Fruit fly (Drosophila melanogaster) whole organism, embryonic: Measurements from ENCODE around the gene CG43062.

Experiments used
- Atf3 ChIP-seq: fragments of 200-800 bp; sonication (Bioruptor generic); optimal IDR thresholded peaks from 3 replicates; lab custom pipeline; 2016; ENCODE audit warnings: missing biosample characterization, missing genetic modification characterization
- Atf6 ChIP-seq: fragments of 200-800 bp; sonication (Bioruptor generic); IDR thresholded peaks from 2 replicates; pipeline ENCODE4 v1.3.6; 2022; ENCODE audit warnings: missing biosample characterization, missing genetic modification characterization
- CG10979 ChIP-seq: fragments of 200-800 bp; sonication (Bioruptor generic); optimal IDR thresholded peaks from 2 replicates; lab custom pipeline; 2018; ENCODE audit warnings: missing biosample characterization, mild to moderate bottlenecking, missing genetic modification characterization, moderate library complexity
- CG11247 ChIP-seq: fragments of 200-800 bp; sonication (Bioruptor generic); IDR thresholded peaks from 2 replicates; pipeline ENCODE4 v1.3.6; 2022; ENCODE audit warnings: missing biosample characterization, missing genetic modification characterization
- CG12155 ChIP-seq: fragments of 200-800 bp; sonication (Bioruptor generic); optimal IDR thresholded peaks from 3 replicates; lab custom pipeline; 2016; ENCODE audit warnings: missing biosample characterization, missing genetic modification characterization
- CG12219 ChIP-seq: fragments of 200-800 bp; sonication (Bioruptor generic); optimal IDR thresholded peaks from 3 replicates; lab custom pipeline; 2018; ENCODE audit warnings: missing biosample characterization, mild to moderate bottlenecking, missing genetic modification characterization
- CG14050 ChIP-seq: fragments of 200-800 bp; sonication (Bioruptor generic); IDR thresholded peaks from 3 replicates; pipeline ENCODE4 v1.3.6; 2022; ENCODE audit warnings: missing biosample characterization, missing genetic modification characterization
- CG14860 ChIP-seq: fragments of 200-800 bp; sonication (Bioruptor generic); IDR thresholded peaks from 3 replicates; pipeline ENCODE4 v1.3.6; 2022; ENCODE audit warnings: missing biosample characterization, missing genetic modification characterization; ENCODE audit not compliant: partially characterized antibody
- CG14965 ChIP-seq: fragments of 200-800 bp; sonication (Bioruptor generic); optimal IDR thresholded peaks from 2 replicates; lab custom pipeline; 2016; ENCODE audit warnings: missing biosample characterization, missing genetic modification characterization, borderline replicate concordance
- CG1529 ChIP-seq: fragments of 200-800 bp; sonication (Bioruptor generic); optimal IDR thresholded peaks from 3 replicates; lab custom pipeline; 2018; ENCODE audit warnings: missing biosample characterization, missing genetic modification characterization
- CG15696 ChIP-seq: fragments of 200-800 bp; sonication (Bioruptor generic); optimal IDR thresholded peaks from 2 replicates; lab custom pipeline; 2019; ENCODE audit warnings: missing biosample characterization, mild to moderate bottlenecking, missing genetic modification characterization, moderate library complexity
- CG17186 ChIP-seq: fragments of 200-800 bp; sonication (Bioruptor generic); optimal IDR thresholded peaks from 3 replicates; lab custom pipeline; 2017; ENCODE audit warnings: missing biosample characterization, missing genetic modification reagents, missing genetic modification characterization
- CG17385 ChIP-seq: fragments of 200-800 bp; sonication (Bioruptor generic); optimal IDR thresholded peaks from 3 replicates; lab custom pipeline; 2018; ENCODE audit warnings: missing biosample characterization, mild to moderate bottlenecking, missing genetic modification characterization
- CG18764 ChIP-seq: fragments of 200-800 bp; sonication (Bioruptor generic); optimal IDR thresholded peaks from 3 replicates; lab custom pipeline; 2016; ENCODE audit warnings: missing biosample characterization, missing genetic modification characterization
- CG2129 ChIP-seq: fragments of 200-800 bp; sonication (Bioruptor generic); IDR thresholded peaks from 2 replicates; pipeline ENCODE4 v1.3.6; 2022; ENCODE audit warnings: missing biosample characterization, missing genetic modification characterization; ENCODE audit not compliant: partially characterized antibody
- CG3065 ChIP-seq: fragments of 200-800 bp; sonication (Bioruptor generic); optimal IDR thresholded peaks from 2 replicates; lab custom pipeline; 2016; ENCODE audit warnings: missing biosample characterization, missing genetic modification characterization
- CG6254 ChIP-seq: fragments of 200-800 bp; sonication (Bioruptor generic); optimal IDR thresholded peaks from 3 replicates; lab custom pipeline; 2017; ENCODE audit warnings: mild to moderate bottlenecking, missing biosample characterization, missing genetic modification reagents, missing genetic modification characterization
- CG7839 ChIP-seq: fragments of 200-800 bp; sonication (Bioruptor generic); optimal IDR thresholded peaks from 3 replicates; lab custom pipeline; 2018; ENCODE audit warnings: missing biosample characterization, mild to moderate bottlenecking, missing genetic modification characterization, moderate library complexity
- CG8924 ChIP-seq: fragments of 200-800 bp; optimal IDR thresholded peaks from 3 replicates; lab custom pipeline; 2019; ENCODE audit warnings: missing biosample characterization, mild to moderate bottlenecking, missing genetic modification characterization, moderate library complexity
- CG9817 ChIP-seq: fragments of 200-800 bp; sonication (Bioruptor generic); optimal IDR thresholded peaks from 2 replicates; lab custom pipeline; 2018; ENCODE audit warnings: missing biosample characterization, mild to moderate bottlenecking, missing genetic modification characterization, moderate library complexity
- Chrac-16 ChIP-seq: fragments of 200-800 bp; sonication (Bioruptor generic); optimal IDR thresholded peaks from 3 replicates; lab custom pipeline; 2016; ENCODE audit warnings: missing biosample characterization, missing genetic modification characterization
- Dbx ChIP-seq: fragments of 200-800 bp; sonication (Bioruptor generic); IDR thresholded peaks from 3 replicates; pipeline ENCODE4 v1.3.6; 2022; ENCODE audit warnings: missing biosample characterization, missing genetic modification characterization
- Drgx ChIP-seq: fragments of 200-800 bp; sonication (Bioruptor generic); IDR thresholded peaks from 2 replicates; pipeline ENCODE4 v1.3.6; 2022; ENCODE audit warnings: missing biosample characterization, missing genetic modification characterization
- Eip74EF ChIP-seq, 2 experiments: fragments of 200-800 bp in 1 of 2; fragments of >200 bp in 1 of 2; sonication (Bioruptor generic) in 1 of 2; optimal IDR thresholded peaks; 2 replicates each; lab custom pipeline; 2017 to 2019; ENCODE audit warnings: missing biosample characterization in 2 of 2, missing genetic modification characterization in 2 of 2, mild to moderate bottlenecking in 1 of 2, moderate library complexity in 1 of 2
- Fer2 ChIP-seq: fragments of 200-800 bp; sonication (Bioruptor generic); optimal IDR thresholded peaks from 2 replicates; lab custom pipeline; 2018; ENCODE audit warnings: missing biosample characterization, mild to moderate bottlenecking, missing genetic modification characterization, moderate library complexity
- Hand ChIP-seq: fragments of 200-800 bp; sonication (Bioruptor generic); optimal IDR thresholded peaks from 2 replicates; lab custom pipeline; 2017; ENCODE audit warnings: mild to moderate bottlenecking, missing biosample characterization, missing genetic modification reagents, missing genetic modification characterization
- Hr3 ChIP-seq: fragments of 200-800 bp; sonication (Bioruptor generic); optimal IDR thresholded peaks from 3 replicates; lab custom pipeline; 2016; ENCODE audit warnings: missing biosample characterization, missing genetic modification characterization
- MTF-1 ChIP-seq: fragments of 200-800 bp; sonication (Bioruptor generic); optimal IDR thresholded peaks from 2 replicates; lab custom pipeline; 2018; ENCODE audit warnings: missing biosample characterization, mild to moderate bottlenecking, missing genetic modification characterization, borderline replicate concordance
- Sry-δ ChIP-seq: fragments of 200-800 bp; sonication (Bioruptor generic); optimal IDR thresholded peaks from 2 replicates; lab custom pipeline; 2016; ENCODE audit warnings: missing biosample characterization, missing genetic modification characterization
- YL-1 ChIP-seq: fragments of 200-800 bp; sonication (Bioruptor generic); optimal IDR thresholded peaks from 3 replicates; lab custom pipeline; 2017; ENCODE audit warnings: missing biosample characterization, mild to moderate bottlenecking, missing genetic modification characterization
- ac ChIP-seq: fragments of 200-800 bp; sonication (Bioruptor generic); optimal IDR thresholded peaks from 3 replicates; lab custom pipeline; 2017; ENCODE audit warnings: missing biosample characterization, mild to moderate bottlenecking, missing genetic modification characterization
- al ChIP-seq: fragments of 200-800 bp; sonication (Bioruptor generic); IDR thresholded peaks from 2 replicates; pipeline ENCODE4 v1.3.6; 2022; ENCODE audit warnings: missing biosample characterization, missing genetic modification characterization
- ap ChIP-seq: fragments of 200-800 bp; sonication (Bioruptor generic); IDR thresholded peaks from 2 replicates; pipeline ENCODE4 v1.3.6; 2022; ENCODE audit warnings: missing biosample characterization, missing genetic modification characterization
- az2 ChIP-seq: fragments of 200-800 bp; sonication (Bioruptor generic); optimal IDR thresholded peaks from 3 replicates; lab custom pipeline; 2016; ENCODE audit warnings: missing biosample characterization, missing genetic modification characterization
- bowl ChIP-seq: fragments of 200-800 bp; sonication (Bioruptor generic); IDR thresholded peaks from 2 replicates; pipeline ENCODE4 v1.3.6; 2022; ENCODE audit warnings: missing biosample characterization, missing genetic modification characterization
- fd64A ChIP-seq: fragments of 200-800 bp; sonication (Bioruptor generic); optimal IDR thresholded peaks from 3 replicates; lab custom pipeline; 2018; ENCODE audit warnings: missing biosample characterization, mild to moderate bottlenecking, missing genetic modification characterization
- gem ChIP-seq: fragments of 200-800 bp; sonication (Bioruptor generic); optimal IDR thresholded peaks from 2 replicates; lab custom pipeline; 2019; ENCODE audit warnings: missing biosample characterization, mild to moderate bottlenecking, missing genetic modification characterization, moderate library complexity
- jigr1 ChIP-seq: fragments of 200-800 bp; sonication (Bioruptor generic); IDR thresholded peaks from 3 replicates; pipeline ENCODE4 v1.3.6; 2022; ENCODE audit warnings: missing biosample characterization, missing genetic modification characterization
- kni ChIP-seq: fragments of 200-800 bp; sonication (Bioruptor generic); optimal IDR thresholded peaks from 3 replicates; lab custom pipeline; 2017; ENCODE audit warnings: mild to moderate bottlenecking, missing biosample characterization, missing genetic modification reagents, missing genetic modification characterization
- nerfin-2 ChIP-seq: fragments of 200-800 bp; sonication (Bioruptor generic); IDR thresholded peaks from 2 replicates; pipeline ENCODE4 v1.3.6; 2022; ENCODE audit warnings: missing biosample characterization, missing genetic modification characterization; ENCODE audit not compliant: partially characterized antibody
- repo ChIP-seq: fragments of 200-800 bp; sonication (Bioruptor generic); optimal IDR thresholded peaks from 2 replicates; lab custom pipeline; 2016; ENCODE audit warnings: missing biosample characterization, missing genetic modification characterization
- ro ChIP-seq: fragments of 200-800 bp; sonication (Bioruptor generic); IDR thresholded peaks from 2 replicates; pipeline ENCODE4 v1.3.6; 2022; ENCODE audit warnings: missing biosample characterization, missing genetic modification characterization
- schlank ChIP-seq: fragments of 200-800 bp; sonication (Bioruptor generic); optimal IDR thresholded peaks from 2 replicates; lab custom pipeline; 2018; ENCODE audit warnings: missing biosample characterization, mild to moderate bottlenecking, missing genetic modification characterization
- sisA ChIP-seq: fragments of 200-800 bp; sonication (Bioruptor generic); IDR thresholded peaks from 2 replicates; pipeline ENCODE4 v1.3.6; 2022; ENCODE audit warnings: missing biosample characterization, missing genetic modification characterization
- slbo ChIP-seq: fragments of 200-800 bp; sonication (Bioruptor generic); IDR thresholded peaks from 2 replicates; pipeline ENCODE4 v1.3.6; 2022; ENCODE audit warnings: missing biosample characterization, missing genetic modification characterization
- sna ChIP-seq: fragments of 200-800 bp; sonication (Bioruptor generic); IDR thresholded peaks from 2 replicates; pipeline ENCODE4 v1.3.6; 2022; ENCODE audit warnings: missing biosample characterization, missing genetic modification characterization; ENCODE audit not compliant: partially characterized antibody
- tio ChIP-seq: fragments of 200-800 bp; sonication (Bioruptor generic); optimal IDR thresholded peaks from 2 replicates; lab custom pipeline; 2017; ENCODE audit warnings: missing biosample characterization, missing genetic modification characterization, inconsistent platforms
- tx ChIP-seq: fragments of 200-800 bp; sonication (Bioruptor generic); optimal IDR thresholded peaks from 2 replicates; lab custom pipeline; 2016; ENCODE audit warnings: missing biosample characterization, missing genetic modification characterization
- wdn ChIP-seq: fragments of 200-800 bp; sonication (Bioruptor generic); IDR thresholded peaks from 2 replicates; pipeline ENCODE4 v1.3.6; 2022; ENCODE audit warnings: missing biosample characterization, missing genetic modification characterization
- zen2 ChIP-seq: fragments of 200-800 bp; sonication (Bioruptor generic); IDR thresholded peaks from 3 replicates; pipeline ENCODE4 v1.3.6; 2022; ENCODE audit warnings: missing biosample characterization, missing genetic modification characterization; ENCODE audit not compliant: partially characterized antibody
- zfh1 ChIP-seq: fragments of 200-800 bp; sonication (Bioruptor generic); IDR thresholded peaks from 3 replicates; pipeline ENCODE4 v1.3.6; 2022; ENCODE audit warnings: missing biosample characterization, missing genetic modification characterization

The CG43062 gene

dm6 chr3R:11735337-11735736 is 14.8 kb upstream of the CG43062 start, which contains the start of gene CG14721 (continued):
- peak; percentile 31 for TF ChIP-seq YL-1 (GFP tag; lab: Kevin White, UChicago)
- TF ChIP-seq ro (GFP tag; lab: Robert Waterston, UW): no peak
- peak; percentile 20; the same call in 1 of the 2 replicates for TF ChIP-seq sisA
- no peak for TF ChIP-seq repo (GFP tag; lab: Kevin White, UChicago)
- no peak for TF ChIP-seq Atf6
- peak; percentile 58 for TF ChIP-seq Sry-δ
- no peak for TF ChIP-seq CG15696 (tag; lab: Kevin White, UChicago)
- no peak for TF ChIP-seq Hand (GFP tag; lab: Kevin White, UChicago)
- TF ChIP-seq sna (GFP tag; lab: Robert Waterston, UW): no peak
- no peak for TF ChIP-seq al (GFP tag; lab: Robert Waterston, UW)
- TF ChIP-seq CG8924 (tag; lab: Kevin White, UChicago): no peak
- TF ChIP-seq CG6254 (GFP tag; lab: Kevin White, UChicago): no peak
- TF ChIP-seq CG14050 (GFP tag; lab: Robert Waterston, UW): no peak
- TF ChIP-seq tx (GFP tag; lab: Kevin White, UChicago): no peak
- no peak for TF ChIP-seq CG2129 (GFP tag; lab: Robert Waterston, UW)
- TF ChIP-seq CG11247 (GFP tag; lab: Robert Waterston, UW): no peak
- TF ChIP-seq Hr3 (GFP tag; lab: Kevin White, UChicago): no peak
- no peak for TF ChIP-seq ac (GFP tag; lab: Kevin White, UChicago)
- no peak for TF ChIP-seq fd64A
- 0 out of 3 replicates have a peak, but pooled peaks have one; percentile 5 for TF ChIP-seq Dbx (GFP tag; lab: Robert Waterston, UW)
- no peak for TF ChIP-seq bowl (GFP tag; lab: Robert Waterston, UW)
- no peak for TF ChIP-seq CG3065 (GFP tag; lab: Kevin White, UChicago)
- TF ChIP-seq MTF-1 (GFP tag; lab: Kevin White, UChicago): no peak
- no peak for TF ChIP-seq CG12219 (GFP tag; lab: Kevin White, UChicago)
- TF ChIP-seq schlank: no peak
- no peak for TF ChIP-seq CG7839 (tag; lab: Kevin White, UChicago)
- TF ChIP-seq zen2 (GFP tag; lab: Robert Waterston, UW): no peak; the same call in 2 of the 3 replicates
- no peak for TF ChIP-seq wdn (GFP tag; lab: Robert Waterston, UW)
- no peak for TF ChIP-seq Drgx (GFP tag; lab: Robert Waterston, UW)
- no peak for TF ChIP-seq CG14965 (GFP tag; lab: Kevin White, UChicago)
- TF ChIP-seq Eip74EF (GFP tag; optimal IDR thresholded peaks at IDR 0.05; lab: Kevin White, UChicago): no peak
- TF ChIP-seq zfh1 (GFP tag; lab: Robert Waterston, UW): no peak
- no peak for TF ChIP-seq jigr1
- TF ChIP-seq az2 (GFP tag; lab: Kevin White, UChicago): peak; percentile 19
- TF ChIP-seq CG10979 (tag; lab: Kevin White, UChicago): no peak
- no peak for TF ChIP-seq CG18764 (GFP tag; lab: Kevin White, UChicago)
- TF ChIP-seq Chrac-16 (GFP tag; lab: Kevin White, UChicago): peak; percentile 23
- no peak for TF ChIP-seq tio (GFP tag; lab: Kevin White, UChicago)
- TF ChIP-seq CG14860 (GFP tag; lab: Robert Waterston, UW): no peak
- no peak for TF ChIP-seq gem (tag; lab: Kevin White, UChicago)
- TF ChIP-seq CG1529 (GFP tag; lab: Kevin White, UChicago): no peak
- no peak for TF ChIP-seq CG9817 (tag; lab: Kevin White, UChicago)
- TF ChIP-seq Fer2: no peak
- peak; percentile 62 for TF ChIP-seq CG12155 (GFP tag; lab: Kevin White, UChicago)
- peak; percentile 95 for TF ChIP-seq CG17186 (GFP tag; lab: Kevin White, UChicago)
- TF ChIP-seq kni: no peak
- no peak for TF ChIP-seq nerfin-2 (GFP tag; lab: Robert Waterston, UW)
- TF ChIP-seq CG17385 (GFP tag; lab: Kevin White, UChicago): no peak
- no peak for TF ChIP-seq ap (GFP tag; lab: Robert Waterston, UW)
- peak; percentile 43; the same call in 1 of the 2 replicates for TF ChIP-seq slbo (GFP tag; lab: Robert Waterston, UW)
- TF ChIP-seq Atf3 (GFP tag; lab: Kevin White, UChicago): no peak
